Worm (Caenorhabditis elegans) whole organism, dauer: ENCODE measurements around the gene F56A8.8.
"Not testable (repeated sequence)": the region's sequence is repeated elsewhere in the genome, so short reads cannot be mapped to it uniquely, and the experiment has no call there.

Experiments used
- unc-62 ChIP-seq: sonication (generic microtip); optimal IDR thresholded peaks from 2 replicates; lab custom pipeline; 2017; ENCODE audit warnings: missing biosample characterization, missing genetic modification reagents, missing genetic modification characterization

The F56A8.8 gene

DNA sequence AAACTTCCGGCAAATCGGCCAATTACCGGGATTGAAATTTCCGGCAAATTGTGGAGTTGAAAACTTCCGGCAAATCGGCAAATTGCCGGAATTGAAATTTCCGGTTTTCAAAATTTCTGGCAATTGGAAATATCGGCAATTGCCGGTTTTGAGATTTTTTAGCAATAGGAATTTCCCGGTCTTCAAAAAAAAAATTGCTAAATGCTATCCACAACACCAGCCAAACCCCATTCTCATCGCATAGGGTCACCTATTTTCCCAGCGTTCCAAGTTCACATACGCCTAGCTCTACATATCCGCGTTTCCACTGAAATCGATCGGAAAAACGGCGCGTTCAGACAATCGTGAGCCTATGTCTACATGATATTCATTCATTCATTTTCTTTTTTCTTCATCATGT is at the start of gene F56A8.8:
TSS of gene F56A8.8 (plus strand) at position 301 of the 400 bp plus-strand sequence.
- TF ChIP-seq unc-62 (GFP tag; lab: Kevin White, UChicago), result no peak

ce11 chrIII:13245281-13245680 is 40.2 kb upstream of the F56A8.8 start, which contains the start of gene Y43F4A.4:
Y43F4A.4 (plus strand) TSS chrIII:13245581.
- TF ChIP-seq unc-62 (GFP tag; lab: Kevin White, UChicago), result not testable (repeated sequence)

- no peak for TF ChIP-seq unc-62 (GFP tag; lab: Kevin White, UChicago)
Measured at ce11 chrIII:13246265-13246664, 39.3 kb upstream of the F56A8.8 start, which contains the start of gene anoh-1. anoh-1 (plus strand) TSS chrIII:13246565.

ce11 chrIII:13254178-13254725 is 31.3 kb upstream of the F56A8.8 start, which contains the start of gene F56A8.9:
F56A8.9 (plus strand) TSS chrIII:13254675.
- TF ChIP-seq unc-62 (GFP tag; lab: Kevin White, UChicago), result no peak

ce11 chrIII:13256438-13256928 is 29.0 kb upstream of the F56A8.8 start, which contains the start of gene F56A8.3:
F56A8.3 (plus strand) TSS chrIII:13256878.
- no peak for TF ChIP-seq unc-62 (GFP tag; lab: Kevin White, UChicago)

DNA sequence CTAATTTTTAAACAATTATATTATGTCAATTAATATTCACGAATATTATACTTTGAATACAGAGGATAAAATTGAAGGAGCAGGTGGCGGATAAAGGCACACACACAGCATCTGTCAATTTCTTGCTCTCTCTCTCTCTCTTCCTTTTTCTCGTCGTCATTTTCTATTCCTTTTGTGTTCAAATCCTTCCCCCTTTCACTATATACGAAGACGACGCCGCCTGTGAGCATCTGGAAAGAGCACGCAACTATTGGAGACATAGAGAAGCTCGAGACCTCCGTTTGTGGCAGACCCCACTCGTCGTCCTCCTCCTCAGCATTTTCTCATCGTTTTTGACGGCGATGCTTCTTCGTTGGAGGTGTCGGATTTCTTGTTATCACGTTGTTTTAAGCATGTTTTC is 27.4 kb upstream of the F56A8.8 start:
- no peak for TF ChIP-seq unc-62 (GFP tag; lab: Kevin White, UChicago)

DNA sequence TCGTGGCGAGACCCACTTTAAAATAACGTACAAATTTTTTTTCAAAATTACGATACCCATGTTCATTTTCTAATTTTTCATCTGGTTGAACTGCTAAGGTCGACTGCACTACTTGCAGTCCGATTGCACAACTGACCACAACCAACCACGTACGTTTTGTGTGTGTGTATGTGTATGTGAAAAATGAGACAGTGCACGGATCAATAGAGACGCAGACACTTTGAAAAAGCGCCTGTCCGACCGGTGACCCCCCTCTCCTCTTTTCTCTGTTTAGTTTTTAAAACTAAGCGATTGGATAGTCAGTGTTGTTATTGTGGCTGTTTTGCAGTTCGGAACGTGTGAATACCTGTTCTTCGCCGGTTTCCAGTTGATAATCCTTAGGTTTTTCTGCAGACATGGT is 26.8 kb upstream of the F56A8.8 start:
- no peak for TF ChIP-seq unc-62 (GFP tag; lab: Kevin White, UChicago)

ce11 chrIII:13260344-13260743 is 25.2 kb upstream of the F56A8.8 start:
- TF ChIP-seq unc-62 (GFP tag; lab: Kevin White, UChicago), result no peak

DNA sequence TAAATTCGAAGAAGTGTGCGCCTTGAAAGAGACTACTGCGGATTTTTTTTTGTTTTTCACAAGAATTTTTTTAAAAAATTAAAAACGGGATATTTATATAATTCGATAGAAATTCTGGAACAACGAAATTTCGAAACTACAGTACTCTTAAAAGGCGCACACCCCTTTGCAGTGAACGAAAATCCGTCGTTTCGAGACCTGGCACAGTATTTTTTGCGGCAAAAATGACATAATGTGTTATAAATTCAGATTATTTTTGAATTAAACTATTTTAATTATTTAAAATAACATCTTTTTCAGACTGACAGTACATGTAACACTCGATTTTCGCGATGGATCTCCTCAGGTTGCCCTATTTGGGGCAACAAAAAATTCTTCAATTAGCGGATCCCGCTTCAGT is 22.5 kb upstream of the F56A8.8 start, which contains the start of gene F56A8.4:
TSS of gene F56A8.4 (plus strand) at position 301 of the 400 bp plus-strand sequence.
- TF ChIP-seq unc-62 (GFP tag; lab: Kevin White, UChicago), result no peak

ce11 chrIII:13265566-13265965 is 20.0 kb upstream of the F56A8.8 start, which contains the start of gene F56A8.5:
F56A8.5 (plus strand) TSS chrIII:13265866.
- no peak for TF ChIP-seq unc-62 (GFP tag; lab: Kevin White, UChicago)

DNA sequence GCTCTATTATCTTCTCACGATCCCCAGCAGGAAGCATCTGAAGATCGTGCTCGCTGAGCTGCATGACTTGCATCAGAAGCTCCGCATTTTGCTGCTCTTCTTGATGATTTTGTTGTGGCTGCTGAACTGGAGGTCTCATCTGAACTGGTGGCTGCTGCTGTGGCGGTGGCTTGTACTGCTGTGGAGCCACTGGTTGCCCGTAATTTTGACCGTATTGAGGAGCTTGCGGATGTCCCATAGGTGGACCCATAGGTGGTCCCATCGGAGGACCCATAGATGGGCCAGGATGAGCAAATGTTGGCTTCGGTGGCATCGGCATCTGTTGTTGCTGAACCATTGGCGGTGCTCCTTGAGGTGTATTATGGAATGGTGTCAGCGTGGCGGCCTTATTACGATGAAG is 18.5 kb upstream of the F56A8.8 start:
- TF ChIP-seq unc-62 (GFP tag; lab: Kevin White, UChicago), result no peak

DNA sequence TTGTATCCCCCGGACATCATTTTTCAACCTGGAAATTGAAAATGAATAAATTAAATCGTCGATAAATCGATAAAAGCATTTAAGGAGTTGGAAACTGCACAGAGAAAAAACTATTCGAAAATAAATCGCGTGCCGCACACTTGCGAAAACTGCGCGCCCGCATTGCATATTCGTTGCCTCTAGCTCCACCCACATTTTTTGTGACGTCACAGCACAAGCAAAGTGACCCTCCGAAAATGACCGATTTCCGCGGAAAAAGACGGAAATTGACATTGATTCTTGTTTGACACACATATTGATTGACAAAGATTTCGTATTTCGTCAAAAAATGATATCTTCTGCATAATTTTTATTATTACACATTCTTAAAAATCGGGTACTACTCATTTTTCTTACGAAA is 16.7 kb upstream of the F56A8.8 start, which contains the start of gene cpf-2:
TSS of gene cpf-2 (minus strand) at position 28 of the 400 bp plus-strand sequence.
- TF ChIP-seq unc-62 (GFP tag; lab: Kevin White, UChicago), result no peak

- TF ChIP-seq unc-62 (GFP tag; lab: Kevin White, UChicago), result no peak
Measured at ce11 chrIII:13270896-13271295, 14.6 kb upstream of the F56A8.8 start.

DNA sequence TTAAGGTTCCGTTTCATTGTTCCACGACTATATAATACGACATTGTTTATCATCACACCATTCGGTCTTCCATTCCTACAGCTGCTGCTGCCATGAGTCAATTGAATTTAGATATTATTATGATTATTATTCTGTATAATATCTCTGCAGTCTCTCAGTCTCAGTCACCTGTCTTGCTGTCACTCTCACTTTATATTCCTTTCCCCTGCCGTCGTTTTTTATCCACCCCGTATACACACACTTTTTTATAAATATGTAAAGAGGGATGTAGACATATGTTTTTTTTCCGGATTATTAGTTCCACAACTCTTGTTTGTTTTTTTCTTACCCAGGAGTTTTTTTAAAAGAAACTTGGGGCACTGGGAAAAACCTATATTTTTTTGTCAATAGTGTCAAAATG is 13.3 kb upstream of the F56A8.8 start:
- TF ChIP-seq unc-62 (GFP tag; lab: Kevin White, UChicago), result no peak

DNA sequence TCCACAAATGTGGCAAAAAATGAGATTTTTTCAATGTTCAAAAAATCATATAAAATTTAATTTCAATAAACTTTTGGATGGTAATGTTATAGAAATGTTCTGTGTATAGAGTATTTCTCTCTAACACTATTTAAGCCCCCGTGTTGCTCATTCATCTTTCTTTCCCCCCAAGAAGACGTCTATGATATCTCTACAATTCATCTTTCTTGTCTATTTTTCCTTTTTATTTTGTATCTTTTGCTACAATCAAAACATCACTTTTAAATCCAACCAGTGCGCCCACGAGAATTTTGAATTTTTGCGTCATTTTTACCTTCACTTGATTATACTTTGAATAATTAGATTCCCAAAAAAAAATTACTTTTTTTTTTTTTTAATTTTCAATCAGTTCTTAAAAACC is 12.7 kb upstream of the F56A8.8 start:
- TF ChIP-seq unc-62 (GFP tag; lab: Kevin White, UChicago), result no peak

DNA sequence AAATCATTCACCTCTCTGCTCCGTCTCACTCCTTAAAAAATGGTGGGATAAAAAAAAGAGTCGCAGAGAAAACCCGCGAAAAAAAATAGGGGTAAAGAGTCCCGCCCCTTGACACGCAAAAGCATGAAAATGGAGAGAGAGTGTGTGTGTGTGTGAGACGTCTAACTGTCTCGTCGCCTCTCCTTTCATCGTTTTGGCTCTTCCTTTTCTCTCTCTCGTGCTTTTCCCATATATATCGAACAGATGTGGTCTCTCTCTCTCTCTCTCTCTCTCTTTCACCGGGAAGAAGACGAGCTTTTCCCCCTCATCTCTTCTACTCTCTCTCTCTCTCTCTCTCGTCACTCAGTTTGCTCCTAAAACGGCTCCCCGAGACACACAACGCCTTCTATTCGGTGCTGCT is 9.7 kb upstream of the F56A8.8 start:
- no peak for TF ChIP-seq unc-62 (GFP tag; lab: Kevin White, UChicago)

ce11 chrIII:13276958-13277357 is 8.6 kb upstream of the F56A8.8 start, which contains the start of gene unc-64:
unc-64 (plus strand) TSS chrIII:13277258.
- no peak for TF ChIP-seq unc-62 (GFP tag; lab: Kevin White, UChicago)
